Worm (Caenorhabditis elegans) whole organism, L3 larva: Measurements from ENCODE around the gene F11D11.4.
A peak's percentile ranks its signal among the peaks of the same experiment; 100 is the strongest.

Experiments used
- R02D3.7 ChIP-seq: fragments of 150-350 bp; optimal IDR thresholded peaks from 2 replicates; lab custom pipeline; 2014; ENCODE audit warnings: missing biosample characterization, missing genetic modification characterization
- aly-2 ChIP-seq: fragments of 150-350 bp; optimal IDR thresholded peaks from 2 replicates; lab custom pipeline; 2014; ENCODE audit warnings: missing biosample characterization, missing genetic modification characterization
- ceh-82 ChIP-seq: fragments of 150-350 bp; optimal IDR thresholded peaks from 2 replicates; lab custom pipeline; 2014; ENCODE audit warnings: missing biosample characterization, missing genetic modification characterization
- egl-27 ChIP-seq: sonication (generic microtip); optimal IDR thresholded peaks from 4 replicates; lab custom pipeline; 2017; ENCODE audit warnings: missing biosample characterization, missing genetic modification reagents, missing genetic modification characterization
- elt-2 ChIP-seq: sonication (generic microtip); optimal IDR thresholded peaks from 2 replicates; lab custom pipeline; 2016; ENCODE audit warnings: missing genetic modification reagents, mild to moderate bottlenecking, missing genetic modification characterization, missing compliant biosample characterization
- elt-3 ChIP-seq, 3 experiments: fragments of 150-350 bp in 1 of 3; sonication (generic microtip) in 2 of 3; optimal IDR thresholded peaks; 2 replicates in 2 of 3; 4 replicates in 1 of 3; lab custom pipeline; 2014 to 2017; ENCODE audit warnings: missing biosample characterization in 3 of 3, missing genetic modification characterization in 3 of 3
- eor-1 ChIP-seq, 2 experiments: fragments of 150-350 bp; optimal IDR thresholded peaks; 2 replicates each; lab custom pipeline; 2014 to 2018; ENCODE audit warnings: missing biosample characterization in 2 of 2, missing genetic modification characterization in 2 of 2
- fkh-10 ChIP-seq: sonication (generic microtip); optimal IDR thresholded peaks from 2 replicates; lab custom pipeline; 2017; ENCODE audit warnings: missing biosample characterization, missing genetic modification reagents, missing genetic modification characterization
- fkh-2 ChIP-seq: fragments of 150-350 bp; optimal IDR thresholded peaks from 2 replicates; lab custom pipeline; 2014; ENCODE audit warnings: missing biosample characterization, missing genetic modification reagents, missing genetic modification characterization
- fos-1 ChIP-seq: fragments of 150-350 bp; optimal IDR thresholded peaks from 2 replicates; lab custom pipeline; 2014; ENCODE audit warnings: missing biosample characterization, missing genetic modification characterization
- jun-1 ChIP-seq: fragments of 150-350 bp; optimal IDR thresholded peaks from 2 replicates; lab custom pipeline; 2014; ENCODE audit warnings: missing biosample characterization, missing genetic modification reagents, missing genetic modification characterization
- lin-39 ChIP-seq: fragments of 150-350 bp; optimal IDR thresholded peaks from 2 replicates; lab custom pipeline; 2018; ENCODE audit warnings: missing biosample characterization, missing genetic modification reagents, missing genetic modification characterization
- lsy-12 ChIP-seq: sonication (generic microtip); optimal IDR thresholded peaks from 2 replicates; lab custom pipeline; 2016; ENCODE audit warnings: mild to moderate bottlenecking, missing genetic modification characterization, missing compliant biosample characterization
- nfya-1 ChIP-seq: sonication (generic microtip); optimal IDR thresholded peaks from 2 replicates; lab custom pipeline; 2017; ENCODE audit warnings: missing genetic modification characterization, mild to moderate bottlenecking, missing compliant biosample characterization, antibody characterized with exemption, moderate library complexity; ENCODE audit not compliant: insufficient read depth
- nhr-11 ChIP-seq: fragments of 150-350 bp; optimal IDR thresholded peaks from 2 replicates; lab custom pipeline; 2014; ENCODE audit warnings: missing biosample characterization, missing genetic modification characterization
- nhr-12 ChIP-seq: fragments of 150-350 bp; optimal IDR thresholded peaks from 2 replicates; lab custom pipeline; 2014; ENCODE audit warnings: missing biosample characterization, missing genetic modification characterization
- nhr-28 ChIP-seq: fragments of 150-350 bp; optimal IDR thresholded peaks from 2 replicates; lab custom pipeline; 2014; ENCODE audit warnings: missing biosample characterization, missing genetic modification characterization
- nhr-43 ChIP-seq: sonication (generic microtip); optimal IDR thresholded peaks from 2 replicates; lab custom pipeline; 2016; ENCODE audit warnings: mild to moderate bottlenecking, missing genetic modification characterization, missing compliant biosample characterization; ENCODE audit not compliant: poor library complexity, severe bottlenecking
- nhr-67 ChIP-seq: fragments of 150-350 bp; optimal IDR thresholded peaks from 2 replicates; lab custom pipeline; 2014; ENCODE audit warnings: missing biosample characterization, missing genetic modification characterization
- nhr-77 ChIP-seq: fragments of 150-350 bp; optimal IDR thresholded peaks from 2 replicates; lab custom pipeline; 2014; ENCODE audit warnings: missing biosample characterization, missing genetic modification characterization
- pha-4 ChIP-seq: fragments of 150-350 bp; optimal IDR thresholded peaks from 2 replicates; lab custom pipeline; 2014; ENCODE audit warnings: missing biosample characterization, missing genetic modification reagents, missing genetic modification characterization
- pqm-1 ChIP-seq: fragments of 150-350 bp; optimal IDR thresholded peaks from 2 replicates; lab custom pipeline; 2017; ENCODE audit warnings: missing biosample characterization, missing genetic modification characterization, inconsistent platforms
- skn-1 ChIP-seq: fragments of 150-350 bp; optimal IDR thresholded peaks from 2 replicates; lab custom pipeline; 2014; ENCODE audit warnings: missing biosample characterization, missing genetic modification characterization
- unc-39 ChIP-seq: sonication (generic microtip); optimal IDR thresholded peaks from 4 replicates; lab custom pipeline; 2017; ENCODE audit warnings: missing biosample characterization, missing genetic modification characterization
- unc-62 ChIP-seq: fragments of 150-350 bp; sonication (generic microtip); optimal IDR thresholded peaks from 4 replicates; lab custom pipeline; 2014; ENCODE audit warnings: missing biosample characterization, missing genetic modification reagents, missing genetic modification characterization
- ztf-11 ChIP-seq: fragments of 150-350 bp; optimal IDR thresholded peaks from 2 replicates; lab custom pipeline; 2014; ENCODE audit warnings: missing biosample characterization, missing genetic modification characterization
- ztf-4 ChIP-seq: fragments of 150-350 bp; optimal IDR thresholded peaks from 2 replicates; lab custom pipeline; 2014; ENCODE audit warnings: missing biosample characterization, missing genetic modification characterization

The F11D11.4 gene

ce11 chrV:18782747-18783146, 21.6 kb downstream of the F11D11.4 start:
- peak; percentile 18 for TF ChIP-seq pha-4 (tag; lab: Kevin White, UChicago)
- TF ChIP-seq pqm-1, result peak; percentile 32
- peak; percentile 26 for TF ChIP-seq lin-39 (tag; lab: Kevin White, UChicago)
- no peak for TF ChIP-seq aly-2 (tag; lab: Kevin White, UChicago)
- TF ChIP-seq elt-2 (tag; lab: Kevin White, UChicago), result peak; percentile 82
- no peak for TF ChIP-seq fkh-10 (GFP tag; lab: Kevin White, UChicago)

- TF ChIP-seq nhr-11, result no peak
- TF ChIP-seq aly-2 (tag; lab: Kevin White, UChicago), result no peak
- no peak for TF ChIP-seq ztf-4 (tag; lab: Kevin White, UChicago)
- TF ChIP-seq lsy-12 (tag; lab: Kevin White, UChicago), result no peak
- TF ChIP-seq lin-39 (tag; lab: Kevin White, UChicago), result no peak
- TF ChIP-seq nfya-1 (tag; lab: Kevin White, UChicago), result no peak
- no peak for TF ChIP-seq nhr-28
- no peak for TF ChIP-seq ceh-82 (tag; lab: Kevin White, UChicago)
- TF ChIP-seq elt-2 (tag; lab: Kevin White, UChicago), result no peak
- TF ChIP-seq nhr-43, result no peak
- TF ChIP-seq jun-1 (tag; lab: Kevin White, UChicago), result no peak
- TF ChIP-seq R02D3.7, result no peak
- no peak for TF ChIP-seq egl-27 (tag; lab: Kevin White, UChicago)
- no peak for TF ChIP-seq elt-3 (tag; optimal IDR thresholded peaks at IDR 0.05; lab: Kevin White, UChicago)
- TF ChIP-seq pha-4 (tag; lab: Kevin White, UChicago), result no peak
- TF ChIP-seq nhr-12 (tag; lab: Kevin White, UChicago), result no peak
These were observed 22.3 kb downstream of the F11D11.4 start, which contains the start of gene Y17D7B.10 for ce11 chrV:18783474-18783873. Gene Y17D7B.10, plus strand, starts transcription at chrV:18783716.

ce11 chrV:18786694-18787093, 25.5 kb downstream of the F11D11.4 start, which contains the start of gene Y17D7B.3:
Gene Y17D7B.3, minus strand, starts transcription at chrV:18786794.
- no peak for TF ChIP-seq nhr-12 (tag; lab: Kevin White, UChicago)

- TF ChIP-seq lsy-12 (tag; lab: Kevin White, UChicago) (no peak), elt-2 (tag; lab: Kevin White, UChicago) (peak; percentile 0)
- TF ChIP-seq, all 47 proteins: peak for 1
These were observed 26.3 kb downstream of the F11D11.4 start, which contains the start of gene Y17D7B.2 for ce11 chrV:18787417-18787918. Gene Y17D7B.2, plus strand, starts transcription at chrV:18787739.

- no peak for TF ChIP-seq nhr-67 (tag; lab: Kevin White, UChicago)
- TF ChIP-seq pha-4 (tag; lab: Kevin White, UChicago), result peak; percentile 29
- no peak for TF ChIP-seq pqm-1
- no peak for TF ChIP-seq ztf-4 (tag; lab: Kevin White, UChicago)
These were observed 29.5 kb downstream of the F11D11.4 start, which contains the start of gene nhr-231 for ce11 chrV:18790658-18791057. Gene nhr-231, plus strand, starts transcription at chrV:18790958.

- TF ChIP-seq fkh-2 (tag; lab: Kevin White, UChicago) (no peak), pha-4 (tag; lab: Kevin White, UChicago) (peak; percentile 80)
These were observed 39.6 kb downstream of the F11D11.4 start, which contains the start of gene nhr-170 for ce11 chrV:18800811-18801210. Gene nhr-170, minus strand, starts transcription at chrV:18800826.

- no peak for TF ChIP-seq ceh-82 (tag; lab: Kevin White, UChicago)
- TF ChIP-seq unc-62 (GFP tag; lab: Kevin White, UChicago), result no peak
- TF ChIP-seq nhr-43, result no peak
- TF ChIP-seq eor-1 (tag; optimal IDR thresholded peaks at IDR 0.05; lab: Kevin White, UChicago), result no peak
- no peak for TF ChIP-seq skn-1 (tag; lab: Kevin White, UChicago)
- no peak for TF ChIP-seq lin-39 (tag; lab: Kevin White, UChicago)
- no peak for TF ChIP-seq nhr-77 (tag; lab: Kevin White, UChicago)
- TF ChIP-seq fos-1 (tag; lab: Kevin White, UChicago), result no peak
- no peak for TF ChIP-seq ztf-11 (tag; lab: Kevin White, UChicago)
- TF ChIP-seq ztf-4 (tag; lab: Kevin White, UChicago), result no peak
- TF ChIP-seq pha-4 (tag; lab: Kevin White, UChicago), result no peak
- TF ChIP-seq unc-39 (tag; lab: Kevin White, UChicago), result no peak
These were observed 40.9 kb downstream of the F11D11.4 start, which contains the start of gene C54E10.11 for ce11 chrV:18802077-18802476. Gene C54E10.11, minus strand, starts transcription at chrV:18802177.
